Fruit fly (Drosophila melanogaster) whole organism, embryonic: ENCODE results near the gene CG13640.

ENCODE experiments used
- Atf-2 ChIP-seq: fragments of 200-800 bp; sonication (Bioruptor generic); optimal IDR thresholded peaks from 2 replicates; lab custom pipeline; 2016; ENCODE audit warnings: missing biosample characterization, missing genetic modification characterization
- Bteb2 ChIP-seq: fragments of 200-800 bp; sonication (Bioruptor generic); optimal IDR thresholded peaks from 2 replicates; lab custom pipeline; 2016; ENCODE audit warnings: missing biosample characterization, missing genetic modification characterization
- CG10654 ChIP-seq: fragments of 200-800 bp; sonication (Bioruptor generic); optimal IDR thresholded peaks from 2 replicates; lab custom pipeline; 2016; ENCODE audit warnings: missing biosample characterization, missing genetic modification characterization
- CG11504 ChIP-seq: fragments of 200-800 bp; sonication (Bioruptor generic); optimal IDR thresholded peaks from 3 replicates; lab custom pipeline; 2019; ENCODE audit warnings: missing biosample characterization, mild to moderate bottlenecking, missing genetic modification characterization, moderate library complexity
- CG12104 ChIP-seq: fragments of 200-800 bp; sonication (Bioruptor generic); optimal IDR thresholded peaks from 3 replicates; lab custom pipeline; 2016; ENCODE audit warnings: missing biosample characterization, missing genetic modification characterization
- CG12942 ChIP-seq: fragments of 200-800 bp; sonication (Bioruptor generic); optimal IDR thresholded peaks from 3 replicates; lab custom pipeline; 2016; ENCODE audit warnings: missing biosample characterization, missing genetic modification characterization
- CG15269 ChIP-seq: fragments of 200-800 bp; sonication (Bioruptor generic); optimal IDR thresholded peaks from 2 replicates; lab custom pipeline; 2018; ENCODE audit warnings: missing biosample characterization, mild to moderate bottlenecking, missing genetic modification characterization, moderate library complexity
- CG1647 ChIP-seq: fragments of 200-800 bp; sonication (Bioruptor generic); optimal IDR thresholded peaks from 3 replicates; lab custom pipeline; 2016; ENCODE audit warnings: missing biosample characterization, missing genetic modification characterization
- CG16815 ChIP-seq: fragments of 200-800 bp; sonication (Bioruptor generic); optimal IDR thresholded peaks from 3 replicates; lab custom pipeline; 2017; ENCODE audit warnings: missing biosample characterization, mild to moderate bottlenecking, missing genetic modification characterization
- CG17802 ChIP-seq: fragments of 200-800 bp; sonication (Bioruptor generic); optimal IDR thresholded peaks from 2 replicates; lab custom pipeline; 2018; ENCODE audit warnings: missing biosample characterization, mild to moderate bottlenecking, missing genetic modification characterization, moderate library complexity
- CG1792 ChIP-seq: fragments of 200-800 bp; sonication (Bioruptor generic); optimal IDR thresholded peaks from 2 replicates; lab custom pipeline; 2016; ENCODE audit warnings: missing biosample characterization, missing genetic modification characterization
- CG2678 ChIP-seq: fragments of 200-800 bp; sonication (Bioruptor generic); optimal IDR thresholded peaks from 3 replicates; lab custom pipeline; 2019; ENCODE audit warnings: missing biosample characterization, mild to moderate bottlenecking, missing genetic modification characterization, moderate library complexity
- CG2712 ChIP-seq: fragments of 200-800 bp; optimal IDR thresholded peaks from 3 replicates; lab custom pipeline; 2019; ENCODE audit warnings: missing biosample characterization, mild to moderate bottlenecking, missing genetic modification characterization, moderate library complexity
- CG32772 ChIP-seq: fragments of 200-800 bp; sonication (Bioruptor generic); IDR thresholded peaks from 2 replicates; pipeline ENCODE4 v1.3.6; 2022; ENCODE audit warnings: missing biosample characterization, missing genetic modification characterization
- CG33213 ChIP-seq: fragments of 200-800 bp; sonication (Bioruptor generic); optimal IDR thresholded peaks from 3 replicates; lab custom pipeline; 2016; ENCODE audit warnings: missing biosample characterization, missing genetic modification characterization
- CG34224 ChIP-seq: fragments of 200-800 bp; sonication (Bioruptor generic); IDR thresholded peaks from 3 replicates; pipeline ENCODE4 v1.3.6; 2022; ENCODE audit warnings: missing biosample characterization, missing genetic modification characterization; ENCODE audit not compliant: partially characterized antibody
- CG34422 ChIP-seq: fragments of 200-800 bp; sonication (Bioruptor generic); IDR thresholded peaks from 3 replicates; pipeline ENCODE4 v1.3.6; 2022; ENCODE audit warnings: missing biosample characterization, missing genetic modification characterization
- CG42726 ChIP-seq: fragments of 200-800 bp; sonication (Bioruptor generic); IDR thresholded peaks from 2 replicates; pipeline ENCODE4 v1.3.6; 2022; ENCODE audit warnings: missing biosample characterization, missing genetic modification characterization; ENCODE audit not compliant: partially characterized antibody
- CG4404 ChIP-seq: fragments of 200-800 bp; sonication (Bioruptor generic); IDR thresholded peaks from 2 replicates; pipeline ENCODE4 v1.3.6; 2022; ENCODE audit warnings: missing biosample characterization, missing genetic modification characterization
- CG6272 ChIP-seq: fragments of 200-800 bp; sonication (Bioruptor generic); IDR thresholded peaks from 2 replicates; pipeline ENCODE4 v1.3.6; 2022; ENCODE audit warnings: missing biosample characterization, missing genetic modification characterization
- CG6813 ChIP-seq: fragments of 200-800 bp; sonication (Bioruptor generic); optimal IDR thresholded peaks from 2 replicates; lab custom pipeline; 2017; ENCODE audit warnings: missing biosample characterization, missing genetic modification characterization, mild to moderate bottlenecking, moderate library complexity, missing genetic modification reagents
- CG7271 ChIP-seq: fragments of 200-800 bp; sonication (Bioruptor generic); optimal IDR thresholded peaks from 2 replicates; lab custom pipeline; 2018; ENCODE audit warnings: missing biosample characterization, mild to moderate bottlenecking, missing genetic modification characterization, moderate library complexity
- Camta ChIP-seq: fragments of 200-800 bp; sonication (Bioruptor generic); optimal IDR thresholded peaks from 2 replicates; lab custom pipeline; 2016; ENCODE audit warnings: missing biosample characterization, missing genetic modification characterization
- Dip3 ChIP-seq: fragments of 200-800 bp; sonication (Bioruptor generic); optimal IDR thresholded peaks from 3 replicates; lab custom pipeline; 2016; ENCODE audit warnings: missing biosample characterization, missing genetic modification characterization
- ERR ChIP-seq: fragments of 200-800 bp; sonication (Bioruptor generic); optimal IDR thresholded peaks from 2 replicates; lab custom pipeline; 2016; ENCODE audit warnings: missing biosample characterization, missing genetic modification characterization
- Gug ChIP-seq: fragments of 200-800 bp; sonication (Bioruptor generic); IDR thresholded peaks from 4 replicates; pipeline ENCODE4 v1.3.6; 2022; ENCODE audit warnings: missing biosample characterization, missing genetic modification characterization
- Hmx ChIP-seq: fragments of 200-800 bp; sonication (Bioruptor generic); optimal IDR thresholded peaks from 2 replicates; lab custom pipeline; 2016; ENCODE audit warnings: missing biosample characterization, missing genetic modification characterization
- Hr3 ChIP-seq: fragments of 200-800 bp; sonication (Bioruptor generic); optimal IDR thresholded peaks from 3 replicates; lab custom pipeline; 2016; ENCODE audit warnings: missing biosample characterization, missing genetic modification characterization
- Poxn ChIP-seq: fragments of 200-800 bp; sonication (Bioruptor generic); IDR thresholded peaks from 2 replicates; pipeline ENCODE4 v1.3.6; 2022; ENCODE audit warnings: missing biosample characterization, missing genetic modification characterization
- Scr ChIP-seq: fragments of 200-800 bp; sonication (Bioruptor generic); IDR thresholded peaks from 2 replicates; pipeline ENCODE4 v1.3.6; 2022; ENCODE audit warnings: missing biosample characterization, missing genetic modification characterization; ENCODE audit not compliant: partially characterized antibody
- Sry-δ ChIP-seq: fragments of 200-800 bp; sonication (Bioruptor generic); optimal IDR thresholded peaks from 2 replicates; lab custom pipeline; 2016; ENCODE audit warnings: missing biosample characterization, missing genetic modification characterization
- YL-1 ChIP-seq: fragments of 200-800 bp; sonication (Bioruptor generic); optimal IDR thresholded peaks from 3 replicates; lab custom pipeline; 2017; ENCODE audit warnings: missing biosample characterization, mild to moderate bottlenecking, missing genetic modification characterization
- al ChIP-seq: fragments of 200-800 bp; sonication (Bioruptor generic); IDR thresholded peaks from 2 replicates; pipeline ENCODE4 v1.3.6; 2022; ENCODE audit warnings: missing biosample characterization, missing genetic modification characterization
- amos ChIP-seq: fragments of 200-800 bp; sonication (Bioruptor generic); IDR thresholded peaks from 2 replicates; pipeline ENCODE4 v1.3.6; 2022; ENCODE audit warnings: missing biosample characterization, missing genetic modification characterization; ENCODE audit not compliant: partially characterized antibody
- aop ChIP-seq: fragments of 200-800 bp; sonication (Bioruptor generic); IDR thresholded peaks from 2 replicates; pipeline ENCODE4 v1.3.6; 2022; ENCODE audit warnings: missing biosample characterization, missing genetic modification characterization
- chinmo ChIP-seq: fragments of 200-800 bp; sonication (Bioruptor generic); IDR thresholded peaks from 4 replicates; pipeline ENCODE4 v1.3.6; 2022; ENCODE audit warnings: missing biosample characterization, missing genetic modification characterization; ENCODE audit not compliant: partially characterized antibody
- chn ChIP-seq: fragments of 200-800 bp; sonication (Bioruptor generic); optimal IDR thresholded peaks from 2 replicates; lab custom pipeline; 2016; ENCODE audit warnings: missing biosample characterization, missing genetic modification characterization
- dati ChIP-seq: fragments of 200-800 bp; sonication (Bioruptor generic); IDR thresholded peaks from 2 replicates; pipeline ENCODE4 v1.3.6; 2022; ENCODE audit warnings: missing biosample characterization, missing genetic modification characterization
- dm ChIP-seq: fragments of 200-800 bp; sonication (Bioruptor generic); optimal IDR thresholded peaks from 3 replicates; lab custom pipeline; 2016; ENCODE audit warnings: missing biosample characterization, missing genetic modification characterization
- gcm2 ChIP-seq: fragments of 200-800 bp; sonication (Bioruptor generic); optimal IDR thresholded peaks from 2 replicates; lab custom pipeline; 2016; ENCODE audit warnings: missing biosample characterization, missing genetic modification characterization
- ham ChIP-seq: fragments of 200-800 bp; sonication (Bioruptor generic); IDR thresholded peaks from 2 replicates; pipeline ENCODE4 v1.3.6; 2022; ENCODE audit warnings: missing biosample characterization, missing genetic modification characterization
- ind ChIP-seq: fragments of 200-800 bp; sonication (Bioruptor generic); optimal IDR thresholded peaks from 3 replicates; lab custom pipeline; 2016; ENCODE audit warnings: missing biosample characterization, missing genetic modification characterization
- lbe ChIP-seq: fragments of 200-800 bp; sonication (Bioruptor generic); optimal IDR thresholded peaks from 2 replicates; lab custom pipeline; 2016; ENCODE audit warnings: missing biosample characterization, mild to moderate bottlenecking, missing genetic modification characterization
- nerfin-2 ChIP-seq: fragments of 200-800 bp; sonication (Bioruptor generic); IDR thresholded peaks from 2 replicates; pipeline ENCODE4 v1.3.6; 2022; ENCODE audit warnings: missing biosample characterization, missing genetic modification characterization; ENCODE audit not compliant: partially characterized antibody
- pb ChIP-seq: fragments of 200-800 bp; sonication (Bioruptor generic); optimal IDR thresholded peaks from 3 replicates; lab custom pipeline; 2016; ENCODE audit warnings: missing biosample characterization, missing genetic modification characterization
- ro ChIP-seq: fragments of 200-800 bp; sonication (Bioruptor generic); IDR thresholded peaks from 2 replicates; pipeline ENCODE4 v1.3.6; 2022; ENCODE audit warnings: missing biosample characterization, missing genetic modification characterization
- trh ChIP-seq: fragments of 200-800 bp; sonication (Bioruptor generic); optimal IDR thresholded peaks from 2 replicates; lab custom pipeline; 2016; ENCODE audit warnings: missing biosample characterization, missing genetic modification characterization
- ttk ChIP-seq: fragments of 200-800 bp; sonication (Bioruptor generic); IDR thresholded peaks from 2 replicates; pipeline ENCODE4 v2.1.2; 2022; ENCODE audit warnings: missing biosample characterization, missing genetic modification characterization
- vnd ChIP-seq: fragments of 200-800 bp; sonication (Bioruptor generic); IDR thresholded peaks from 3 replicates; pipeline ENCODE4 v1.3.6; 2022; ENCODE audit warnings: missing biosample characterization, missing genetic modification characterization; ENCODE audit not compliant: partially characterized antibody
- wdn ChIP-seq: fragments of 200-800 bp; sonication (Bioruptor generic); IDR thresholded peaks from 2 replicates; pipeline ENCODE4 v1.3.6; 2022; ENCODE audit warnings: missing biosample characterization, missing genetic modification characterization
- zf30C ChIP-seq: fragments of 200-800 bp; sonication (Bioruptor generic); optimal IDR thresholded peaks from 3 replicates; lab custom pipeline; 2018; ENCODE audit warnings: missing biosample characterization, mild to moderate bottlenecking, missing genetic modification characterization

CG13640 gene

DNA sequence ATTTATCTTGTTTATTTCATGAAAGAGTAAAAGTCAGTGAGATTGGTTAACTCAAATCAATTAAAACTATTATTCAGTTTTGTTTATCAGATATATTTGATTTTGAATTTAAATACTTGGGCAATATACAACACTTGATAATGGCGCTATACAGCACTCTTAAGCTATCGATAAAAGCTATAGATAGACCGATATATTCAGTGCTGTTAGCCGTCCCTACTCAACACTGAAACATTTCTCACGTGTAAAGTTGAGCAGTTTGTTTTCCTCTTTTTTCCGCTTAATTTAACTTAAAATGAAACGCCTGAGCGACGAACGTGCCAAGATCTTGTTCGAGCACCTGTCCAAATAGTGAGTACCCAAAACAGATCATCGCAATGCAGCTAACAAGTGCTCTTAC, 11.5 kb downstream of the CG13640 start, which contains the start of gene CG7006 (continued):
- peak; percentile 31; the same call in 1 of the 2 replicates for TF ChIP-seq CG4404 (GFP tag; lab: Robert Waterston, UW)
- TF ChIP-seq chinmo: no peak; the same call in 3 of the 4 replicates
- TF ChIP-seq CG11504 (tag; lab: Kevin White, UChicago): no peak
- no peak for TF ChIP-seq Poxn (GFP tag; lab: Robert Waterston, UW)
- peak; percentile 76 for TF ChIP-seq CG10654 (GFP tag; lab: Kevin White, UChicago)
- peak; percentile 76 for TF ChIP-seq Sry-δ
- TF ChIP-seq dati (GFP tag; lab: Robert Waterston, UW): no peak
- no peak; the same call in 1 of the 2 replicates for TF ChIP-seq ro
- TF ChIP-seq CG2678 (tag; lab: Kevin White, UChicago): no peak
- peak; percentile 2 for TF ChIP-seq CG7271 (tag; lab: Kevin White, UChicago)
- TF ChIP-seq ind (GFP tag; lab: Kevin White, UChicago): peak; percentile 78
- TF ChIP-seq CG32772: peak; percentile 50; the same call in 1 of the 2 replicates
- TF ChIP-seq CG12942 (GFP tag; lab: Kevin White, UChicago): peak; percentile 78
- TF ChIP-seq nerfin-2 (GFP tag; lab: Robert Waterston, UW): 0 out of 2 replicates have a peak, but pooled peaks have one; percentile 54
- TF ChIP-seq Hmx (GFP tag; lab: Kevin White, UChicago): no peak
- TF ChIP-seq CG16815 (GFP tag; lab: Kevin White, UChicago): peak; percentile 62
- peak; percentile 45 for TF ChIP-seq YL-1
- peak; percentile 77 for TF ChIP-seq CG33213 (GFP tag; lab: Kevin White, UChicago)
- peak; percentile 49 for TF ChIP-seq CG34422 (GFP tag; lab: Robert Waterston, UW)
- peak; percentile 55; the same call in 2 of the 3 replicates for TF ChIP-seq vnd (GFP tag; lab: Robert Waterston, UW)
- TF ChIP-seq CG15269 (tag; lab: Kevin White, UChicago): no peak
- TF ChIP-seq pb (GFP tag; lab: Kevin White, UChicago): peak; percentile 44
- peak; percentile 55 for TF ChIP-seq trh (GFP tag; lab: Kevin White, UChicago)
- TF ChIP-seq CG1647 (GFP tag; lab: Kevin White, UChicago): peak; percentile 86
- TF ChIP-seq ttk (GFP tag; lab: Robert Waterston, UW): peak; percentile 52
- peak; percentile 72 for TF ChIP-seq CG1792
- TF ChIP-seq wdn (GFP tag; lab: Robert Waterston, UW): peak; percentile 58
- TF ChIP-seq Camta (GFP tag; lab: Kevin White, UChicago): peak; percentile 61
- TF ChIP-seq CG6813 (GFP tag; lab: Kevin White, UChicago): no peak
- peak; percentile 58 for TF ChIP-seq Atf-2 (GFP tag; lab: Kevin White, UChicago)
- TF ChIP-seq ham (GFP tag; lab: Robert Waterston, UW): no peak
- peak; percentile 75 for TF ChIP-seq Dip3 (GFP tag; lab: Kevin White, UChicago)
- peak; percentile 61 for TF ChIP-seq CG42726 (GFP tag; lab: Robert Waterston, UW)
- TF ChIP-seq aop (GFP tag; lab: Robert Waterston, UW): 0 out of 2 replicates have a peak, but pooled peaks have one; percentile 28
- TF ChIP-seq CG6272 (GFP tag; lab: Robert Waterston, UW): peak; percentile 29; the same call in 1 of the 2 replicates
- peak; percentile 85 for TF ChIP-seq amos (GFP tag; lab: Robert Waterston, UW)
- TF ChIP-seq ERR (GFP tag; lab: Kevin White, UChicago): peak; percentile 81
- no peak for TF ChIP-seq CG2712 (tag; lab: Kevin White, UChicago)
- peak; percentile 81 for TF ChIP-seq Bteb2 (GFP tag; lab: Kevin White, UChicago)
- TF ChIP-seq Hr3 (GFP tag; lab: Kevin White, UChicago): peak; percentile 62
- no peak for TF ChIP-seq zf30C (GFP tag; lab: Kevin White, UChicago)
- peak; percentile 68 for TF ChIP-seq chn (GFP tag; lab: Kevin White, UChicago)
- peak; percentile 36 for TF ChIP-seq CG17802 (tag; lab: Kevin White, UChicago)
- TF ChIP-seq CG12104: no peak
- TF ChIP-seq dm (GFP tag; lab: Kevin White, UChicago): peak; percentile 94
- TF ChIP-seq lbe (GFP tag; lab: Kevin White, UChicago): no peak
- peak; percentile 63 for TF ChIP-seq al
- no peak; the same call in 2 of the 4 replicates for TF ChIP-seq Gug
- TF ChIP-seq Scr (GFP tag; lab: Robert Waterston, UW): peak; percentile 75
- peak; percentile 22 for TF ChIP-seq gcm2 (GFP tag; lab: Kevin White, UChicago)
- TF ChIP-seq CG34224 (GFP tag; lab: Robert Waterston, UW): peak; percentile 72
